Worm (Caenorhabditis elegans) whole organism, L1 larva: ENCODE data around the gene sru-2.

Source experiments
- C04F5.9 ChIP-seq: sonication (generic microtip); optimal IDR thresholded peaks from 2 replicates; lab custom pipeline; 2016; ENCODE audit warnings: missing genetic modification characterization, missing compliant biosample characterization
- alr-1 ChIP-seq: fragments of 200-800 bp; sonication (Bioruptor generic); optimal IDR thresholded peaks from 2 replicates; lab custom pipeline; 2018; ENCODE audit warnings: borderline replicate concordance, mild to moderate bottlenecking, missing genetic modification characterization, missing compliant biosample characterization
- aly-2 ChIP-seq: fragments of 150-350 bp; optimal IDR thresholded peaks from 2 replicates; lab custom pipeline; 2014; ENCODE audit warnings: missing biosample characterization, missing genetic modification characterization
- blmp-1 ChIP-seq: fragments of 150-350 bp; optimal IDR thresholded peaks from 2 replicates; lab custom pipeline; 2014; ENCODE audit warnings: missing biosample characterization, missing genetic modification characterization
- mdl-1 ChIP-seq, 2 experiments: fragments of 150-350 bp; optimal IDR thresholded peaks; 2 replicates each; lab custom pipeline; 2014 to 2017; ENCODE audit warnings: missing biosample characterization in 2 of 2, missing genetic modification characterization in 2 of 2, inconsistent platforms in 1 of 2
- nhr-71 ChIP-seq: sonication (generic microtip); optimal IDR thresholded peaks from 2 replicates; lab custom pipeline; 2016; ENCODE audit warnings: mild to moderate bottlenecking, missing genetic modification characterization, moderate library complexity, missing compliant biosample characterization
- nhr-76 ChIP-seq: sonication (generic microtip); optimal IDR thresholded peaks from 2 replicates; lab custom pipeline; 2017; ENCODE audit warnings: missing biosample characterization, missing genetic modification characterization
- nhr-77 ChIP-seq: fragments of 150-350 bp; optimal IDR thresholded peaks from 2 replicates; lab custom pipeline; 2014; ENCODE audit warnings: missing biosample characterization, missing genetic modification characterization
- nhr-90 ChIP-seq: sonication (generic microtip); optimal IDR thresholded peaks from 2 replicates; lab custom pipeline; 2016; ENCODE audit warnings: mild to moderate bottlenecking, missing genetic modification characterization, missing compliant biosample characterization; ENCODE audit not compliant: poor library complexity
- pqm-1 ChIP-seq: sonication (generic microtip); optimal IDR thresholded peaks from 3 replicates; lab custom pipeline; 2017; ENCODE audit warnings: missing biosample characterization, missing genetic modification characterization
- snpc-4 ChIP-seq: fragments of 150-350 bp; optimal IDR thresholded peaks from 2 replicates; lab custom pipeline; 2014; ENCODE audit warnings: missing biosample characterization, missing genetic modification characterization
- unc-30 ChIP-seq: sonication (generic microtip); optimal IDR thresholded peaks from 2 replicates; lab custom pipeline; 2017; ENCODE audit warnings: missing biosample characterization, missing genetic modification characterization
- unc-62 ChIP-seq: fragments of 150-350 bp; optimal IDR thresholded peaks from 2 replicates; lab custom pipeline; 2014; ENCODE audit warnings: missing biosample characterization, missing genetic modification reagents, missing genetic modification characterization

DNA sequence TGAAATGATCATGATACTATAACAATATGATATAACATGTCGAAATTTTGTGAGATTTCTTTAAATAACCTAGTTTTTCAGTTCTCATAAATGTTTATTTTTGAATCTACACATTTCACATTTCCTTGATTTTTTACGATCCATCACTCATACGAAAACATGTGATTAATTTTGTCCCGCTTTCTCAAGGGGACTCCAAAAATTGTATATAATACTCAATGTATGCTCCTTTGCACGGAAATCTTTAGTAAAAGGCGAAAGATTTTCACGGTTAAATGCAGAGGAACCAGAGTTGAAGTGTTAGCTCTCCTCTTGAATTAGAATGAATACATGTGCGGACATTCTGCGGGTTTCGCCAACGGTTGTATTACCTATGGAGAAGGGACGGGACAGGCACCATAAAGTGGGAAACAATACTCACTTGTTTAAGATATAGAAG, 21.7 kb upstream of the sru-2 start:
- TF ChIP-seq blmp-1 (tag; lab: Kevin White, UChicago), result no peak
- no peak for TF ChIP-seq mdl-1 (tag; optimal IDR thresholded peaks at IDR 0.05; lab: Kevin White, UChicago)
- no peak for TF ChIP-seq nhr-77 (tag; lab: Kevin White, UChicago)
- no peak for TF ChIP-seq nhr-90 (tag; lab: Kevin White, UChicago)
- TF ChIP-seq pqm-1, result no peak
- TF ChIP-seq unc-30 (tag; lab: Kevin White, UChicago), result no peak
- no peak for TF ChIP-seq nhr-76 (tag; lab: Kevin White, UChicago)
- no peak for TF ChIP-seq alr-1 (tag; lab: Kevin White, UChicago)
- peak; percentile 47 for TF ChIP-seq nhr-71 (tag; lab: Kevin White, UChicago)
- TF ChIP-seq aly-2, result no peak
- TF ChIP-seq snpc-4 (tag; lab: Kevin White, UChicago), result peak; percentile 90
- no peak for TF ChIP-seq C04F5.9
- TF ChIP-seq unc-62 (GFP tag; lab: Kevin White, UChicago), result no peak
